Fruit fly (Drosophila melanogaster): ENCODE results near the gene Act5C.
A peak's percentile ranks its signal among the peaks of the same experiment; 100 is the strongest.

The Act5C gene

dm6 chrX:5941824-5942223 is 41.2 kb downstream of the Act5C start (continued):
- TF ChIP-seq Kr (GFP tag; optimal IDR thresholded peaks at IDR 0.05) (no peak), eyg (GFP tag; optimal IDR thresholded peaks at IDR 0.05) (no peak)

- peak; percentile 10; the same call in 1 of the 3 replicates for TF ChIP-seq Doc3 (GFP tag; IDR thresholded peaks at IDR 0.05; ENCODE audit: partially characterized antibody)
Measured at dm6 chrX:5942306-5942705, 41.6 kb downstream of the Act5C start, which contains the start of gene CG12728. CG12728 (plus strand) TSS chrX:5942606.

dm6 chrX:5945052-5945830 is 44.6 kb downstream of the Act5C start, which contains the start of gene CG32756:
CG32756 (plus strand) TSS chrX:5945682.
- TF ChIP-seq bbx (GFP tag; IDR thresholded peaks at IDR 0.05; ENCODE audit: partially characterized antibody) (peak; percentile 70), inv (GFP tag; IDR thresholded peaks at IDR 0.05; ENCODE audit: partially characterized antibody) (peak; percentile 53; the same call in 1 of the 2 replicates), CG16813 (GFP tag; IDR thresholded peaks at IDR 0.05; ENCODE audit: partially characterized antibody) (peak; percentile 71), MBD-R2 (GFP tag; IDR thresholded peaks at IDR 0.05) (0 out of 2 replicates have a peak, but pooled peaks have one; percentile 26), Bgb (GFP tag; IDR thresholded peaks at IDR 0.05; ENCODE audit: partially characterized antibody) (peak; percentile 69), CG2129 (GFP tag; IDR thresholded peaks at IDR 0.05; ENCODE audit: partially characterized antibody) (peak; percentile 31; the same call in 1 of the 2 replicates), Dref (GFP tag; IDR thresholded peaks at IDR 0.05) (peak; percentile 70), ssp (GFP tag; IDR thresholded peaks at IDR 0.05) (peak; percentile 87), CG34224 (GFP tag; IDR thresholded peaks at IDR 0.05; ENCODE audit: partially characterized antibody) (peak; percentile 63), CG6791 (GFP tag; IDR thresholded peaks at IDR 0.05; ENCODE audit: partially characterized antibody) (peak; percentile 77), Dll (GFP tag; IDR thresholded peaks at IDR 0.05; ENCODE audit: partially characterized antibody) (peak; percentile 76), CG30020 (tag; optimal IDR thresholded peaks at IDR 0.05) (peak; percentile 66), Opbp (GFP tag; IDR thresholded peaks at IDR 0.05; ENCODE audit: partially characterized antibody) (peak; percentile 71; the same call in 2 of the 3 replicates), CG14860 (GFP tag; IDR thresholded peaks at IDR 0.05; ENCODE audit: partially characterized antibody) (peak; percentile 60; the same call in 2 of the 3 replicates), CG13287 (GFP tag; IDR thresholded peaks at IDR 0.05; ENCODE audit: partially characterized antibody) (peak; percentile 77), ato (GFP tag; IDR thresholded peaks at IDR 0.05; ENCODE audit: partially characterized antibody) (peak; percentile 56), HLH4C (GFP tag; IDR thresholded peaks at IDR 0.05; ENCODE audit: partially characterized antibody) (peak; percentile 68), E2f2 (GFP tag; IDR thresholded peaks at IDR 0.05) (peak; percentile 66), Scr (GFP tag; IDR thresholded peaks at IDR 0.05; ENCODE audit: partially characterized antibody) (peak; percentile 72), hb (GFP tag; IDR thresholded peaks at IDR 0.05; ENCODE audit: partially characterized antibody) (peak; percentile 58; the same call in 1 of the 3 replicates), BEAF-32 (GFP tag; optimal IDR thresholded peaks at IDR 0.05) (peak; percentile 38), Doc3 (GFP tag; IDR thresholded peaks at IDR 0.05; ENCODE audit: partially characterized antibody) (peak; percentile 50; the same call in 1 of the 3 replicates), vnd (GFP tag; IDR thresholded peaks at IDR 0.05; ENCODE audit: partially characterized antibody) (peak; percentile 50; the same call in 1 of the 3 replicates), row (GFP tag; IDR thresholded peaks at IDR 0.05) (0 out of 3 replicates have a peak, but pooled peaks have one; percentile 37), knrl (GFP tag; IDR thresholded peaks at IDR 0.05; ENCODE audit: partially characterized antibody) (peak; percentile 64; the same call in 2 of the 3 replicates), CG7357 (GFP tag; IDR thresholded peaks at IDR 0.05) (peak; percentile 59; the same call in 1 of the 3 replicates), sna (GFP tag; IDR thresholded peaks at IDR 0.05; ENCODE audit: partially characterized antibody) (peak; percentile 52; the same call in 1 of the 2 replicates), hbn (GFP tag; IDR thresholded peaks at IDR 0.05; ENCODE audit: partially characterized antibody) (peak; percentile 56), amos (GFP tag; IDR thresholded peaks at IDR 0.05; ENCODE audit: partially characterized antibody) (peak; percentile 72), unc-4 (GFP tag; IDR thresholded peaks at IDR 0.05; ENCODE audit: partially characterized antibody) (peak; percentile 65; the same call in 1 of the 2 replicates)

Measured in whole organism, embryonic.